Fruit fly (Drosophila melanogaster) whole organism, embryonic: ENCODE data around the gene sa.

ENCODE experiments used
- Atf6 ChIP-seq: fragments of 200-800 bp; sonication (Bioruptor generic); IDR thresholded peaks from 2 replicates; pipeline ENCODE4 v1.3.6; 2022; ENCODE audit warnings: missing biosample characterization, missing genetic modification characterization
- Bdp1 ChIP-seq: fragments of 200-800 bp; sonication (Bioruptor generic); optimal IDR thresholded peaks from 3 replicates; lab custom pipeline; 2016; ENCODE audit warnings: missing biosample characterization, missing genetic modification characterization
- C15 ChIP-seq: fragments of 200-800 bp; sonication (Bioruptor generic); IDR thresholded peaks from 3 replicates; pipeline ENCODE4 v1.3.6; 2022; ENCODE audit warnings: missing biosample characterization, missing genetic modification characterization
- CG10431 ChIP-seq: fragments of 200-800 bp; sonication (Bioruptor generic); optimal IDR thresholded peaks from 3 replicates; lab custom pipeline; 2018; ENCODE audit warnings: missing biosample characterization, mild to moderate bottlenecking, missing genetic modification characterization
- CG10654 ChIP-seq: fragments of 200-800 bp; sonication (Bioruptor generic); optimal IDR thresholded peaks from 2 replicates; lab custom pipeline; 2016; ENCODE audit warnings: missing biosample characterization, missing genetic modification characterization
- CG11456 ChIP-seq: fragments of 200-800 bp; sonication (Bioruptor generic); IDR thresholded peaks from 3 replicates; pipeline ENCODE4 v1.3.6; 2022; ENCODE audit warnings: missing biosample characterization, missing genetic modification characterization
- CG11723 ChIP-seq: fragments of 200-800 bp; sonication (Bioruptor generic); optimal IDR thresholded peaks from 2 replicates; lab custom pipeline; 2017; ENCODE audit warnings: missing biosample characterization, mild to moderate bottlenecking, missing genetic modification characterization
- CG12155 ChIP-seq: fragments of 200-800 bp; sonication (Bioruptor generic); optimal IDR thresholded peaks from 3 replicates; lab custom pipeline; 2016; ENCODE audit warnings: missing biosample characterization, missing genetic modification characterization
- CG12236 ChIP-seq: fragments of 200-800 bp; sonication (Bioruptor generic); optimal IDR thresholded peaks from 2 replicates; lab custom pipeline; 2016; ENCODE audit warnings: missing biosample characterization, missing genetic modification characterization
- CG13624 ChIP-seq: fragments of 200-800 bp; sonication (Bioruptor generic); optimal IDR thresholded peaks from 2 replicates; lab custom pipeline; 2016; ENCODE audit warnings: missing biosample characterization, missing genetic modification characterization
- CG14667 ChIP-seq: fragments of 200-800 bp; sonication (Bioruptor generic); IDR thresholded peaks from 2 replicates; pipeline ENCODE4 v1.3.6; 2022; ENCODE audit warnings: missing biosample characterization, missing genetic modification characterization
- CG17829 ChIP-seq: fragments of 200-800 bp; optimal IDR thresholded peaks from 2 replicates; lab custom pipeline; 2019; ENCODE audit warnings: missing biosample characterization, mild to moderate bottlenecking, missing genetic modification characterization, moderate library complexity
- CG2712 ChIP-seq: fragments of 200-800 bp; optimal IDR thresholded peaks from 3 replicates; lab custom pipeline; 2019; ENCODE audit warnings: missing biosample characterization, mild to moderate bottlenecking, missing genetic modification characterization, moderate library complexity
- CG31441 ChIP-seq: fragments of 200-800 bp; sonication (Bioruptor generic); IDR thresholded peaks from 2 replicates; pipeline ENCODE4 v1.3.6; 2022; ENCODE audit warnings: missing biosample characterization, missing genetic modification characterization
- CG33213 ChIP-seq: fragments of 200-800 bp; sonication (Bioruptor generic); optimal IDR thresholded peaks from 3 replicates; lab custom pipeline; 2016; ENCODE audit warnings: missing biosample characterization, missing genetic modification characterization
- CG3726 ChIP-seq: fragments of 200-800 bp; sonication (Bioruptor generic); IDR thresholded peaks from 3 replicates; pipeline ENCODE4, ENCODE4 v1.3.6; 2022; ENCODE audit warnings: missing biosample characterization, missing genetic modification characterization
- CG3838 ChIP-seq: fragments of 200-800 bp; sonication (Bioruptor generic); optimal IDR thresholded peaks from 3 replicates; lab custom pipeline; 2016; ENCODE audit warnings: missing biosample characterization, missing genetic modification characterization
- CG5953 ChIP-seq: fragments of 200-800 bp; sonication (Bioruptor generic); IDR thresholded peaks from 2 replicates; pipeline ENCODE4 v1.3.6; 2022; ENCODE audit warnings: missing biosample characterization, missing genetic modification characterization
- CG6272 ChIP-seq: fragments of 200-800 bp; sonication (Bioruptor generic); IDR thresholded peaks from 2 replicates; pipeline ENCODE4 v1.3.6; 2022; ENCODE audit warnings: missing biosample characterization, missing genetic modification characterization
- CG8924 ChIP-seq: fragments of 200-800 bp; optimal IDR thresholded peaks from 3 replicates; lab custom pipeline; 2019; ENCODE audit warnings: missing biosample characterization, mild to moderate bottlenecking, missing genetic modification characterization, moderate library complexity
- CG9609 ChIP-seq: fragments of 200-800 bp; sonication (Bioruptor generic); optimal IDR thresholded peaks from 3 replicates; lab custom pipeline; 2016; ENCODE audit warnings: missing biosample characterization, missing genetic modification characterization
- CG9932 ChIP-seq: fragments of 200-800 bp; sonication (Bioruptor generic); IDR thresholded peaks from 2 replicates; pipeline ENCODE4 v1.3.6; 2022; ENCODE audit warnings: missing biosample characterization, missing genetic modification characterization
- Chrac-16 ChIP-seq: fragments of 200-800 bp; sonication (Bioruptor generic); optimal IDR thresholded peaks from 3 replicates; lab custom pipeline; 2016; ENCODE audit warnings: missing biosample characterization, missing genetic modification characterization
- ERR ChIP-seq: fragments of 200-800 bp; sonication (Bioruptor generic); optimal IDR thresholded peaks from 2 replicates; lab custom pipeline; 2016; ENCODE audit warnings: missing biosample characterization, missing genetic modification characterization
- HLH4C ChIP-seq: fragments of 200-800 bp; sonication (Bioruptor generic); IDR thresholded peaks from 3 replicates; pipeline ENCODE4 v1.3.6; 2022; ENCODE audit warnings: missing biosample characterization, missing genetic modification characterization; ENCODE audit not compliant: partially characterized antibody
- Hey ChIP-seq: fragments of 200-800 bp; sonication (Bioruptor generic); optimal IDR thresholded peaks from 3 replicates; lab custom pipeline; 2018; ENCODE audit warnings: missing biosample characterization, mild to moderate bottlenecking, missing genetic modification characterization
- Hsf ChIP-seq: fragments of 200-800 bp; sonication (Bioruptor generic); optimal IDR thresholded peaks from 3 replicates; lab custom pipeline; 2016; ENCODE audit warnings: missing biosample characterization, missing genetic modification characterization
- Myb ChIP-seq: fragments of 200-800 bp; sonication (Bioruptor generic); optimal IDR thresholded peaks from 2 replicates; lab custom pipeline; 2016; ENCODE audit warnings: missing biosample characterization, missing genetic modification characterization
- Nf-YB ChIP-seq: fragments of 200-800 bp; sonication (Bioruptor generic); optimal IDR thresholded peaks from 3 replicates; lab custom pipeline; 2019; ENCODE audit warnings: missing biosample characterization, mild to moderate bottlenecking, missing genetic modification characterization, moderate library complexity
- Ssrp ChIP-seq: fragments of 200-800 bp; sonication (Bioruptor generic); optimal IDR thresholded peaks from 2 replicates; lab custom pipeline; 2018; ENCODE audit warnings: missing biosample characterization, mild to moderate bottlenecking, missing genetic modification characterization, moderate library complexity
- Vsx1 ChIP-seq: fragments of 200-800 bp; sonication (Bioruptor generic); optimal IDR thresholded peaks from 2 replicates; lab custom pipeline; 2017; ENCODE audit warnings: missing biosample characterization, mild to moderate bottlenecking, missing genetic modification characterization, missing genetic modification reagents
- br ChIP-seq: fragments of >200 bp; optimal IDR thresholded peaks from 2 replicates; lab custom pipeline; 2017
- chm ChIP-seq: fragments of 200-800 bp; sonication (Bioruptor generic); IDR thresholded peaks from 2 replicates; pipeline ENCODE4 v1.3.6; 2022; ENCODE audit warnings: missing biosample characterization, missing genetic modification characterization
- croc ChIP-seq: fragments of 200-800 bp; sonication (Bioruptor generic); conservative IDR thresholded peaks from 3 replicates; pipeline ENCODE4 v1.3.6; 2022; ENCODE audit warnings: missing biosample characterization, missing genetic modification characterization
- cwo ChIP-seq: fragments of 200-800 bp; sonication (Bioruptor generic); optimal IDR thresholded peaks from 3 replicates; lab custom pipeline; 2017; ENCODE audit warnings: missing biosample characterization, missing genetic modification characterization, mild to moderate bottlenecking, moderate library complexity, missing genetic modification reagents
- dimm ChIP-seq: fragments of 200-800 bp; sonication (Bioruptor generic); IDR thresholded peaks from 2 replicates; pipeline ENCODE4 v1.3.6; 2022; ENCODE audit warnings: missing biosample characterization, missing genetic modification characterization
- emc ChIP-seq: fragments of 200-800 bp; sonication (Bioruptor generic); optimal IDR thresholded peaks from 2 replicates; lab custom pipeline; 2016; ENCODE audit warnings: missing biosample characterization, missing genetic modification characterization
- gcm ChIP-seq: fragments of 200-800 bp; sonication (Bioruptor generic); optimal IDR thresholded peaks from 2 replicates; lab custom pipeline; 2019; ENCODE audit warnings: missing biosample characterization, mild to moderate bottlenecking, missing genetic modification characterization, moderate library complexity
- her ChIP-seq: fragments of 200-800 bp; sonication (Bioruptor generic); optimal IDR thresholded peaks from 2 replicates; lab custom pipeline; 2016; ENCODE audit warnings: missing biosample characterization, missing genetic modification characterization
- jigr1 ChIP-seq: fragments of 200-800 bp; sonication (Bioruptor generic); IDR thresholded peaks from 3 replicates; pipeline ENCODE4 v1.3.6; 2022; ENCODE audit warnings: missing biosample characterization, missing genetic modification characterization
- kay ChIP-seq: fragments of 200-800 bp; sonication (Bioruptor generic); optimal IDR thresholded peaks from 2 replicates; lab custom pipeline; 2016; ENCODE audit warnings: missing biosample characterization, missing genetic modification characterization
- nom ChIP-seq: fragments of 200-800 bp; sonication (Bioruptor generic); optimal IDR thresholded peaks from 2 replicates; lab custom pipeline; 2017; ENCODE audit warnings: missing biosample characterization, missing genetic modification characterization, mild to moderate bottlenecking, moderate library complexity, missing genetic modification reagents
- phol ChIP-seq: fragments of 200-800 bp; sonication (Bioruptor generic); optimal IDR thresholded peaks from 3 replicates; lab custom pipeline; 2018; ENCODE audit warnings: missing biosample characterization, mild to moderate bottlenecking, missing genetic modification characterization, moderate library complexity
- ranshi ChIP-seq: fragments of 200-800 bp; sonication (Bioruptor generic); IDR thresholded peaks from 2 replicates; pipeline ENCODE4 v1.3.6; 2022; ENCODE audit warnings: missing biosample characterization, missing genetic modification characterization
- ro ChIP-seq: fragments of 200-800 bp; sonication (Bioruptor generic); IDR thresholded peaks from 2 replicates; pipeline ENCODE4 v1.3.6; 2022; ENCODE audit warnings: missing biosample characterization, missing genetic modification characterization
- row ChIP-seq: fragments of 200-800 bp; sonication (Bioruptor generic); IDR thresholded peaks from 3 replicates; pipeline ENCODE4 v1.3.6; 2022; ENCODE audit warnings: missing biosample characterization, missing genetic modification characterization
- sd ChIP-seq: fragments of 200-800 bp; sonication (Bioruptor generic); optimal IDR thresholded peaks from 3 replicates; lab custom pipeline; 2018; ENCODE audit warnings: missing biosample characterization, mild to moderate bottlenecking, missing genetic modification characterization, moderate library complexity
- sens ChIP-seq: fragments of 200-800 bp; sonication (Bioruptor generic); peaks from one replicate; lab custom pipeline; 2016; ENCODE audit warnings: missing biosample characterization, missing genetic modification characterization
- slou ChIP-seq: fragments of 200-800 bp; sonication (Bioruptor generic); optimal IDR thresholded peaks from 3 replicates; lab custom pipeline; 2016; ENCODE audit warnings: missing biosample characterization, missing genetic modification characterization
- sob ChIP-seq: fragments of 200-800 bp; sonication (Bioruptor generic); IDR thresholded peaks from 2 replicates; pipeline ENCODE4 v1.3.6; 2022; ENCODE audit warnings: missing biosample characterization, missing genetic modification characterization
- stwl ChIP-seq: fragments of 200-800 bp; sonication (Bioruptor generic); optimal IDR thresholded peaks from 3 replicates; lab custom pipeline; 2018; ENCODE audit warnings: missing biosample characterization, mild to moderate bottlenecking, missing genetic modification characterization, moderate library complexity
- vvl ChIP-seq: fragments of 200-800 bp; sonication (Bioruptor generic); IDR thresholded peaks from 2 replicates; pipeline ENCODE4 v1.3.6; 2022; ENCODE audit warnings: missing biosample characterization, missing genetic modification characterization
- wek ChIP-seq: fragments of 200-800 bp; sonication (Bioruptor generic); optimal IDR thresholded peaks from 3 replicates; lab custom pipeline; 2018; ENCODE audit warnings: missing biosample characterization, mild to moderate bottlenecking, missing genetic modification characterization, moderate library complexity

The sa gene

DNA sequence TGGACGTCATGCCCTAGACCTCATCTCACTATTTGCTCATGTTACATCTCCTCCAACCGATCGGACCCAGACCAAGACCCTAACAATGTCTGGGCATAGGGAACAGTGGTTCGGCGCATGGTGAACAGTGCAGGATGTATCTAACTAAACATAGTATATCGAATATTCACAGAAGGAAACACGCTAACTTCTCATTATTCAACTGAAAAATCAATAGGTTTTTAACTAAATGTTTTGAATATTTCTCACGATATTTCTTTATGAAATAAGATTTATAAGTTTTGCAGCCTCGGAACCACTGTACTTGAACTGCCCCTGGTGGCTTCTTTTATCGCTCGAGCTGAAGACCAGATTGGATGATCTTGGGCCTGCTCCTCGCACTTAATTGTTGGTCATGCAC, 47.1 kb upstream of the sa start (continued):
- TF ChIP-seq CG14667 (GFP tag; lab: Robert Waterston, UW): peak; percentile 27; the same call in 1 of the 2 replicates
- peak; percentile 69 for TF ChIP-seq CG8924 (tag; lab: Kevin White, UChicago)
- peak; percentile 37; the same call in 1 of the 2 replicates for TF ChIP-seq ranshi (GFP tag; lab: Robert Waterston, UW)
- no peak for TF ChIP-seq wek (GFP tag; lab: Kevin White, UChicago)
- peak; percentile 26 for TF ChIP-seq CG12155 (GFP tag; lab: Kevin White, UChicago)
- TF ChIP-seq CG13624 (GFP tag; lab: Kevin White, UChicago): no peak
- TF ChIP-seq HLH4C (GFP tag; lab: Robert Waterston, UW): no peak
- TF ChIP-seq CG10431: no peak
- TF ChIP-seq Vsx1: no peak
- TF ChIP-seq gcm (GFP tag; lab: Kevin White, UChicago): peak; percentile 62
- peak; percentile 29; the same call in 1 of the 2 replicates for TF ChIP-seq CG6272 (GFP tag; lab: Robert Waterston, UW)
- TF ChIP-seq CG31441 (GFP tag; lab: Robert Waterston, UW): peak; percentile 71
- no peak for TF ChIP-seq Atf6 (GFP tag; lab: Robert Waterston, UW)
- no peak for TF ChIP-seq C15 (GFP tag; lab: Robert Waterston, UW)
- TF ChIP-seq sd (tag; lab: Kevin White, UChicago): no peak
- no peak for TF ChIP-seq emc (GFP tag; lab: Kevin White, UChicago)
- TF ChIP-seq Bdp1 (GFP tag; lab: Kevin White, UChicago): peak; percentile 13
- peak; percentile 20 for TF ChIP-seq CG12236 (GFP tag; lab: Kevin White, UChicago)
- TF ChIP-seq CG33213 (GFP tag; lab: Kevin White, UChicago): peak; percentile 33
- TF ChIP-seq CG9609 (GFP tag; lab: Kevin White, UChicago): peak; percentile 37
- TF ChIP-seq CG11723: peak; percentile 9
- TF ChIP-seq cwo (GFP tag; lab: Kevin White, UChicago): no peak
- peak; percentile 8 for TF ChIP-seq nom (GFP tag; lab: Kevin White, UChicago)
- TF ChIP-seq her (GFP tag; lab: Kevin White, UChicago): peak; percentile 37
- TF ChIP-seq CG3726: 0 out of 3 replicates have a peak, but pooled peaks have one; percentile 38
- peak; percentile 84 for TF ChIP-seq CG2712 (tag; lab: Kevin White, UChicago)
- TF ChIP-seq Ssrp (tag; lab: Kevin White, UChicago): peak; percentile 62
- TF ChIP-seq CG3838 (GFP tag; lab: Kevin White, UChicago): no peak
- peak; percentile 81; the same call in 1 of the 2 replicates for TF ChIP-seq chm (GFP tag; lab: Robert Waterston, UW)
- TF ChIP-seq dimm (GFP tag; lab: Robert Waterston, UW): no peak
- no peak for TF ChIP-seq jigr1
- TF ChIP-seq sens (GFP tag; lab: Kevin White, UChicago): peak; percentile 96
- no peak for TF ChIP-seq CG11456 (GFP tag; lab: Robert Waterston, UW)
- no peak for TF ChIP-seq br (lab: Kevin White, UChicago)
- TF ChIP-seq sob (GFP tag; lab: Robert Waterston, UW): no peak
- peak; percentile 68 for TF ChIP-seq phol (tag; lab: Kevin White, UChicago)
- no peak for TF ChIP-seq ERR (GFP tag; lab: Kevin White, UChicago)
- no peak for TF ChIP-seq slou (GFP tag; lab: Kevin White, UChicago)
- no peak for TF ChIP-seq CG5953 (GFP tag; lab: Robert Waterston, UW)
- no peak for TF ChIP-seq Hey (tag; lab: Kevin White, UChicago)
- peak; percentile 12 for TF ChIP-seq Myb (GFP tag; lab: Kevin White, UChicago)
- TF ChIP-seq row (GFP tag; lab: Robert Waterston, UW): peak; percentile 74
- no peak for TF ChIP-seq CG9932
- peak; percentile 75 for TF ChIP-seq vvl (GFP tag; lab: Robert Waterston, UW)
- TF ChIP-seq CG10654 (GFP tag; lab: Kevin White, UChicago): peak; percentile 24
- peak; percentile 57 for TF ChIP-seq Hsf (GFP tag; lab: Kevin White, UChicago)
- TF ChIP-seq kay (GFP tag; lab: Kevin White, UChicago): peak; percentile 29
- TF ChIP-seq croc: peak; percentile 84
- TF ChIP-seq stwl (tag; lab: Kevin White, UChicago): no peak
- TF ChIP-seq Nf-YB (GFP tag; lab: Kevin White, UChicago): peak; percentile 36
- TF ChIP-seq Chrac-16: peak; percentile 58
- peak; percentile 79 for TF ChIP-seq CG17829
- TF ChIP-seq ro (GFP tag; lab: Robert Waterston, UW): no peak
